Fruit fly (Drosophila melanogaster): ENCODE measurements around the gene CG15696.

dm6 chr3R:20866204-20866603, 19.3 kb downstream of the CG15696 start, which contains the start of gene KaiR1D:
- TF ChIP-seq h (optimal IDR thresholded peaks at IDR 0.05) (no peak), ttk (optimal IDR thresholded peaks at IDR 0.05) (no peak)
